Fruit fly (Drosophila melanogaster): ENCODE data around the gene CG6321.

Gene CG6321

dm6 chr3L:11074043-11074853 is 13.2 kb upstream of the CG6321 start, which contains the start of the genes Pfdn2 and Noc1 (continued):
- no peak for TF ChIP-seq dimm (GFP tag; IDR thresholded peaks at IDR 0.05)
- TF ChIP-seq hth (optimal IDR thresholded peaks at IDR 0.05): no peak
- TF ChIP-seq bsh (GFP tag; optimal IDR thresholded peaks at IDR 0.05): peak in 1 of 2 experiments; percentile 62
- peak; percentile 57 for TF ChIP-seq CG8290 (GFP tag; optimal IDR thresholded peaks at IDR 0.05)
- no peak for TF ChIP-seq CG8290 (tag; optimal IDR thresholded peaks at IDR 0.05)
- TF ChIP-seq Side (GFP tag; optimal IDR thresholded peaks at IDR 0.05): no peak
- TF ChIP-seq emc (GFP tag; optimal IDR thresholded peaks at IDR 0.05): no peak
- no peak for TF ChIP-seq Doc2 (GFP tag; IDR thresholded peaks at IDR 0.05)
- peak; percentile 50 for TF ChIP-seq CG10209 (GFP tag; optimal IDR thresholded peaks at IDR 0.05)
- TF ChIP-seq CG17612 (GFP tag; IDR thresholded peaks at IDR 0.05): no peak
- TF ChIP-seq Dfd (GFP tag; optimal IDR thresholded peaks at IDR 0.05): no peak
- TF ChIP-seq CG10543 (GFP tag; optimal IDR thresholded peaks at IDR 0.05): no peak
- TF ChIP-seq Mes4 (GFP tag; optimal IDR thresholded peaks at IDR 0.05): no peak
- no peak for TF ChIP-seq B-H1 (GFP tag; IDR thresholded peaks at IDR 0.05)
- no peak for TF ChIP-seq CG12769 (tag; optimal IDR thresholded peaks at IDR 0.05)
- TF ChIP-seq HLH54F (GFP tag; optimal IDR thresholded peaks at IDR 0.05): no peak
- no peak for TF ChIP-seq CG11723 (GFP tag; optimal IDR thresholded peaks at IDR 0.05)
- TF ChIP-seq Fer3 (tag; optimal IDR thresholded peaks at IDR 0.05): peak; percentile 20
- TF ChIP-seq CG10366 (GFP tag; IDR thresholded peaks at IDR 0.05): peak; percentile 50; the same call in 1 of the 2 replicates
- TF ChIP-seq tup (GFP tag; optimal IDR thresholded peaks at IDR 0.05): no peak
- no peak for TF ChIP-seq br (optimal IDR thresholded peaks at IDR 0.05)
- TF ChIP-seq Tbp (GFP tag; optimal IDR thresholded peaks at IDR 0.05): no peak
- TF ChIP-seq bigmax (GFP tag; optimal IDR thresholded peaks at IDR 0.05): no peak
- peak; percentile 54 for TF ChIP-seq CG30020 (tag; optimal IDR thresholded peaks at IDR 0.05)
- peak; percentile 73 for TF ChIP-seq CG30403 (GFP tag; optimal IDR thresholded peaks at IDR 0.05)
- TF ChIP-seq kni (GFP tag; optimal IDR thresholded peaks at IDR 0.05): no peak
- no peak for TF ChIP-seq CG13123 (GFP tag; optimal IDR thresholded peaks at IDR 0.05)
- peak; percentile 64 for TF ChIP-seq CG13775 (GFP tag; optimal IDR thresholded peaks at IDR 0.05)
- no peak for TF ChIP-seq CG12236 (GFP tag; optimal IDR thresholded peaks at IDR 0.05)
- no peak for TF ChIP-seq zen (tag; optimal IDR thresholded peaks at IDR 0.05)
- no peak for TF ChIP-seq bowl (GFP tag; IDR thresholded peaks at IDR 0.05)
- TF ChIP-seq CG11560 (tag; IDR thresholded peaks at IDR 0.05): no peak
- TF ChIP-seq crc (GFP tag; optimal IDR thresholded peaks at IDR 0.05): no peak
- TF ChIP-seq CG10321 (GFP tag; IDR thresholded peaks at IDR 0.05): no peak
- TF ChIP-seq CG10274 (GFP tag; optimal IDR thresholded peaks at IDR 0.05): no peak
- TF ChIP-seq cwo (GFP tag; optimal IDR thresholded peaks at IDR 0.05): peak; percentile 82
- peak; percentile 54 for TF ChIP-seq CG15696 (tag; optimal IDR thresholded peaks at IDR 0.05)
- no peak for TF ChIP-seq seq (GFP tag; IDR thresholded peaks at IDR 0.05)
- peak; percentile 55; the same call in 1 of the 3 replicates for TF ChIP-seq Aef1 (GFP tag; IDR thresholded peaks at IDR 0.05)
- TF ChIP-seq Lim3 (GFP tag; IDR thresholded peaks at IDR 0.05): no peak
- peak; percentile 80 for TF ChIP-seq CoRest (tag; optimal IDR thresholded peaks at IDR 0.05)
- TF ChIP-seq CG1792 (GFP tag; optimal IDR thresholded peaks at IDR 0.05): no peak
- no peak for TF ChIP-seq CG11504 (tag; optimal IDR thresholded peaks at IDR 0.05)
- no peak for TF ChIP-seq CG7271 (tag; optimal IDR thresholded peaks at IDR 0.05)
- TF ChIP-seq Pdp1 (GFP tag; optimal IDR thresholded peaks at IDR 0.05): peak in 1 of 2 experiments; percentile 3
- peak; percentile 41 for TF ChIP-seq fd96Cb (tag; optimal IDR thresholded peaks at IDR 0.05)
- TF ChIP-seq usp (GFP tag; optimal IDR thresholded peaks at IDR 0.05): no peak
- no peak for TF ChIP-seq Eip74EF (GFP tag; optimal IDR thresholded peaks at IDR 0.05)
- peak; percentile 55 for TF ChIP-seq CG32772 (GFP tag; IDR thresholded peaks at IDR 0.05)
- TF ChIP-seq CG9797 (GFP tag; optimal IDR thresholded peaks at IDR 0.05): peak; percentile 49
- no peak for TF ChIP-seq Atf3 (GFP tag; optimal IDR thresholded peaks at IDR 0.05)

Data from whole organism, embryonic.